Fruit fly (Drosophila melanogaster) S2 (cell line): ENCODE results near the gene aust.

Experiments
- CG8478 ChIP-seq: fragments of >200 bp; optimal IDR thresholded peaks from 2 replicates; lab custom pipeline; 2018
- CTCF ChIP-seq, 2 experiments: fragments of >200 bp; optimal IDR thresholded peaks; 2 replicates each; lab custom pipeline; 2018

dm6 chr2L:9231760-9232431, 18.9 kb downstream of the aust start:
- TF ChIP-seq CG8478 (lab: Kevin White, UChicago) = no peak
- no peak for TF ChIP-seq CTCF (optimal IDR thresholded peaks at IDR 0.05; lab: Kevin White, UChicago)
